Fruit fly (Drosophila melanogaster) whole organism, adult: ENCODE measurements around the gene bou.

Experiments used
- CG11617 ChIP-seq: fragments of 200-800 bp; sonication (Bioruptor generic); optimal IDR thresholded peaks from 2 replicates; lab custom pipeline; 2017; ENCODE audit warnings: mild to moderate bottlenecking, missing biosample characterization, missing genetic modification reagents, missing genetic modification characterization
- CG12768 ChIP-seq: fragments of 200-800 bp; sonication (Bioruptor generic); optimal IDR thresholded peaks from 2 replicates; lab custom pipeline; 2017; ENCODE audit warnings: missing biosample characterization, missing genetic modification characterization, mild to moderate bottlenecking, moderate library complexity, missing genetic modification reagents
- CG14711 ChIP-seq: fragments of 200-800 bp; sonication (Bioruptor generic); optimal IDR thresholded peaks from 2 replicates; lab custom pipeline; 2018; ENCODE audit warnings: missing biosample characterization, mild to moderate bottlenecking, missing genetic modification characterization, moderate library complexity
- CG1620 ChIP-seq: fragments of 200-800 bp; sonication (Bioruptor generic); optimal IDR thresholded peaks from 2 replicates; lab custom pipeline; 2016; ENCODE audit warnings: missing biosample characterization, missing genetic modification characterization
- CG33017 ChIP-seq: fragments of 200-800 bp; sonication (Bioruptor generic); optimal IDR thresholded peaks from 2 replicates; lab custom pipeline; 2018; ENCODE audit warnings: missing biosample characterization, mild to moderate bottlenecking, missing genetic modification characterization, moderate library complexity
- CG5204 ChIP-seq: fragments of 200-800 bp; sonication (Bioruptor generic); optimal IDR thresholded peaks from 2 replicates; lab custom pipeline; 2016; ENCODE audit warnings: missing biosample characterization, missing genetic modification characterization
- CG7045 ChIP-seq: fragments of 200-800 bp; sonication (Bioruptor generic); optimal IDR thresholded peaks from 2 replicates; lab custom pipeline; 2017; ENCODE audit warnings: missing biosample characterization, mild to moderate bottlenecking, missing genetic modification characterization
- CG7101 ChIP-seq: fragments of 200-800 bp; sonication (Bioruptor generic); optimal IDR thresholded peaks from 2 replicates; lab custom pipeline; 2018; ENCODE audit warnings: missing biosample characterization, mild to moderate bottlenecking, missing genetic modification characterization, moderate library complexity
- Clk ChIP-seq: fragments of 200-800 bp; sonication (Bioruptor generic); optimal IDR thresholded peaks from 2 replicates; lab custom pipeline; 2017; ENCODE audit warnings: missing biosample characterization, missing genetic modification characterization
- Crg-1 ChIP-seq: fragments of 200-800 bp; sonication (Bioruptor generic); optimal IDR thresholded peaks from 2 replicates; lab custom pipeline; 2016; ENCODE audit warnings: missing biosample characterization, missing genetic modification characterization
- Hr96 ChIP-seq: fragments of 200-800 bp; sonication (Bioruptor generic); optimal IDR thresholded peaks from 2 replicates; lab custom pipeline; 2016; ENCODE audit warnings: missing biosample characterization, missing genetic modification characterization
- Mnt ChIP-seq: fragments of 200-800 bp; sonication (Bioruptor generic); optimal IDR thresholded peaks from 2 replicates; lab custom pipeline; 2016; ENCODE audit warnings: missing biosample characterization, mild to moderate bottlenecking, missing genetic modification characterization
- bab1 ChIP-seq: fragments of 200-800 bp; sonication (Bioruptor generic); optimal IDR thresholded peaks from 3 replicates; lab custom pipeline; 2019; ENCODE audit warnings: missing biosample characterization, mild to moderate bottlenecking, missing genetic modification characterization, moderate library complexity
- cic ChIP-seq: fragments of 200-800 bp; sonication (Bioruptor generic); optimal IDR thresholded peaks from 2 replicates; lab custom pipeline; 2017; ENCODE audit warnings: missing biosample characterization, mild to moderate bottlenecking, missing genetic modification characterization, moderate library complexity
- cnc ChIP-seq, 2 experiments: fragments of >200 bp; optimal IDR thresholded peaks; 2 replicates each; lab custom pipeline; 2017
- kay ChIP-seq: fragments of 200-800 bp; sonication (Bioruptor generic); peaks from one replicate; lab custom pipeline; 2016; ENCODE audit warnings: missing biosample characterization, missing genetic modification characterization, borderline replicate concordance
- ovo ChIP-seq: fragments of 200-800 bp; sonication (Bioruptor generic); optimal IDR thresholded peaks from 2 replicates; lab custom pipeline; 2016; ENCODE audit warnings: missing biosample characterization, missing genetic modification characterization
- pad ChIP-seq: fragments of 200-800 bp; sonication (Bioruptor generic); optimal IDR thresholded peaks from 3 replicates; lab custom pipeline; 2017; ENCODE audit warnings: missing biosample characterization, missing genetic modification characterization, mild to moderate bottlenecking, moderate library complexity, missing genetic modification reagents
- tj ChIP-seq: fragments of 200-800 bp; sonication (Bioruptor generic); optimal IDR thresholded peaks from 3 replicates; lab custom pipeline; 2017; ENCODE audit warnings: missing biosample characterization, mild to moderate bottlenecking, missing genetic modification characterization, moderate library complexity
- toe ChIP-seq: fragments of 200-800 bp; sonication (Bioruptor generic); optimal IDR thresholded peaks from 2 replicates; lab custom pipeline; 2016; ENCODE audit warnings: missing biosample characterization, missing genetic modification characterization

Gene bou

DNA sequence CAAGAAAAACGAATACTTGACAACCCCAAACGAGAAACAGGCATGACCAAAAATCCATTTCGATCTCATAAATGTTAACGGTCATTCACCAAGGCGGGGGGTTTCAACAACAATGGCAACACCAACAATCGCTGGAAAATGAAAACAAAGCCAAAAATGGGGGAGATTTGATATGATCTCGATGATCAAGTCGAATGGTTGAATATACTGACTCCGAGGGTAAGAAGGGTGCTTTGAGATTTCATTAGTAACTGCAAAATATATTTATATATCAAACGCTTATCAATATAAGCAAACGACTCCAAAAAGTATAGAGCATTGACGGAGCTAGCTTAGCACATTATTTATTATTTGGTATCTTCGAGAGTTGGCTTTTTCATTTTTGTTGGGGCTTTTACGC lies 3.8 kb downstream of the bou start:
- TF ChIP-seq CG12768 (GFP tag; lab: Kevin White, UChicago) (no peak), ovo (GFP tag; lab: Kevin White, UChicago) (no peak), CG7045 (GFP tag; lab: Kevin White, UChicago) (no peak), pad (GFP tag; lab: Kevin White, UChicago) (no peak), Crg-1 (GFP tag; lab: Kevin White, UChicago) (no peak), tj (GFP tag; lab: Kevin White, UChicago) (no peak), CG1620 (no peak)

DNA sequence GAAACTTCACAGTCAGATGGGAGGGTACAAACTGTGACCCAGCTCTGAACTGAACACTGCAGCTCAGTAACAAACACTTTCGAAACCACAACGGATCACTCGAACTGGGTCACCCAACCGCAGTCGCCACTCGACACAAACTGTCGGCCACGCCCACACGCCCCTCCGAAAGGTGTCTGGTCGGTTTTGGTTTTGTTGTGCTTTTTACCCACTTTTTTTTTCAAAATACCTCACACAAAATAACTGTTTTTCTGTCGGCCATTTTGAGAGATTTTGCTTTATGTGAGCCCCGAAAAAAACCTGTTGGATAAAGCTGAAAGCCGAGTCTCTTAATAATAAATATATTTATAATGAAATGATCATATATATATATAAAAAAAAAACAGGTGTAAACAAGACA lies 5.0 kb downstream of the bou start, which contains the start of gene ogre:
Gene ogre (minus strand): TSS at position 33 of the 400 bp plus-strand sequence.
- TF ChIP-seq CG1620, result no peak
- no peak for TF ChIP-seq CG12768 (GFP tag; lab: Kevin White, UChicago)
- no peak for TF ChIP-seq toe (GFP tag; lab: Kevin White, UChicago)
- TF ChIP-seq tj (GFP tag; lab: Kevin White, UChicago), result no peak
- no peak for TF ChIP-seq kay (GFP tag; lab: Kevin White, UChicago)
- TF ChIP-seq pad (GFP tag; lab: Kevin White, UChicago), result no peak
- no peak for TF ChIP-seq CG11617 (GFP tag; lab: Kevin White, UChicago)
- no peak for TF ChIP-seq ovo (GFP tag; lab: Kevin White, UChicago)
- no peak for TF ChIP-seq bab1 (GFP tag; lab: Kevin White, UChicago)

DNA sequence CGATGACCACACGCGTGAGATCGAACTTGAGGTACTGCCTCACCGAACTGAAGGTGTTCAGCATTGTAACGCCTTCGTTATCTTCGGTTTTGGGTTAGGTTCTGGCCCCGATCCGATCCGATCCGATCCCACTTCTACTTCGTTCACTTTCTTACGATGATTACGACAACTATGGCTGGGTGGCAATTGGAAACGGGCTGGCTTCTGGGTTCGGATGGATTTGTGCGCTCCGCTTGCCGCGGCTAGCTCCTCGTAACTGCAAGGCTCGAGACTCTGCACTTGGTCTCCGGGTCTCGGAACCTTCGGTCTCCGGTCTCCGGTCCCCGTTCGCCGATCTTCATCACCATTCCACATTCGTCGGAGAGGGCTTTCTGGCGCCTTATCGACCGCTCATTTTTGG lies 7.1 kb downstream of the bou start, which contains the start of gene Inx7:
Gene Inx7 (minus strand): TSS at position 263 of the 400 bp plus-strand sequence.
- TF ChIP-seq CG12768 (GFP tag; lab: Kevin White, UChicago) (no peak), ovo (GFP tag; lab: Kevin White, UChicago) (no peak), kay (GFP tag; lab: Kevin White, UChicago) (no peak), CG7045 (GFP tag; lab: Kevin White, UChicago) (no peak), cnc (optimal IDR thresholded peaks at IDR 0.05; lab: Kevin White, UChicago) (no peak), Mnt (GFP tag; lab: Kevin White, UChicago) (no peak), CG11617 (GFP tag; lab: Kevin White, UChicago) (no peak), bab1 (GFP tag; lab: Kevin White, UChicago) (no peak), pad (GFP tag; lab: Kevin White, UChicago) (no peak), tj (GFP tag; lab: Kevin White, UChicago) (no peak), Crg-1 (GFP tag; lab: Kevin White, UChicago) (no peak), cic (GFP tag; lab: Kevin White, UChicago) (no peak), CG33017 (tag; lab: Kevin White, UChicago) (no peak), CG14711 (no peak), Clk (GFP tag; lab: Kevin White, UChicago) (no peak), CG1620 (no peak), CG5204 (GFP tag; lab: Kevin White, UChicago) (no peak), toe (GFP tag; lab: Kevin White, UChicago) (no peak), Hr96 (GFP tag; lab: Kevin White, UChicago) (no peak), CG7101 (tag; lab: Kevin White, UChicago) (no peak)

DNA sequence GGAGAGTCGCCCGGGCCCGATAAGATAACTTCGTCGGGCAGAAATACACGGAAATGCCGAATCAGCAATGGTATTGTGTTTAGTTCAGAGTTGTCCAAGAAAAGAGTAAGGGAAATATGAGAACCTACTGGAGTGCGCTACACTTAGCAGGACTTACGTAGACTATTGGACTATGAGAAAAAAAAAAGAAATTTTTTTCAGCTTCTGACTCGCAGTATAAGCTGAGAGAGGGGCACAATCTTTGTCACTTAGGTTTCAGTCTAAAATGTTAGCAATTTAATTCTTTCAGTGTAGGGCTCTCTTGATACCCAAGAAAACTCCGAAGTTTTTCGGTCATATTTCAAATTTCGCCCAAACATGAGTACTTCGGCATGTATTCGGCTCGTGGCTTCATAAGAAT lies 7.5 kb downstream of the bou start:
- no peak for TF ChIP-seq CG33017 (tag; lab: Kevin White, UChicago)
- TF ChIP-seq ovo (GFP tag; lab: Kevin White, UChicago), result peak; percentile 23
- no peak for TF ChIP-seq cnc (optimal IDR thresholded peaks at IDR 0.05; lab: Kevin White, UChicago)
- TF ChIP-seq CG1620, result peak; percentile 83
- peak; percentile 78 for TF ChIP-seq CG11617 (GFP tag; lab: Kevin White, UChicago)
- peak; percentile 89 for TF ChIP-seq bab1 (GFP tag; lab: Kevin White, UChicago)
- peak; percentile 95 for TF ChIP-seq tj (GFP tag; lab: Kevin White, UChicago)
- TF ChIP-seq CG12768 (GFP tag; lab: Kevin White, UChicago), result no peak
- peak; percentile 81 for TF ChIP-seq Mnt (GFP tag; lab: Kevin White, UChicago)
- peak; percentile 78 for TF ChIP-seq pad (GFP tag; lab: Kevin White, UChicago)
- TF ChIP-seq Crg-1 (GFP tag; lab: Kevin White, UChicago), result peak; percentile 54
- no peak for TF ChIP-seq cic (GFP tag; lab: Kevin White, UChicago)
- TF ChIP-seq CG5204 (GFP tag; lab: Kevin White, UChicago), result peak; percentile 32
- no peak for TF ChIP-seq kay (GFP tag; lab: Kevin White, UChicago)
- peak; percentile 85 for TF ChIP-seq Hr96 (GFP tag; lab: Kevin White, UChicago)
- TF ChIP-seq toe (GFP tag; lab: Kevin White, UChicago), result no peak
- no peak for TF ChIP-seq Clk (GFP tag; lab: Kevin White, UChicago)
- TF ChIP-seq CG7101 (tag; lab: Kevin White, UChicago), result peak; percentile 92
- peak; percentile 11 for TF ChIP-seq CG7045 (GFP tag; lab: Kevin White, UChicago)
- peak; percentile 84 for TF ChIP-seq CG14711

DNA sequence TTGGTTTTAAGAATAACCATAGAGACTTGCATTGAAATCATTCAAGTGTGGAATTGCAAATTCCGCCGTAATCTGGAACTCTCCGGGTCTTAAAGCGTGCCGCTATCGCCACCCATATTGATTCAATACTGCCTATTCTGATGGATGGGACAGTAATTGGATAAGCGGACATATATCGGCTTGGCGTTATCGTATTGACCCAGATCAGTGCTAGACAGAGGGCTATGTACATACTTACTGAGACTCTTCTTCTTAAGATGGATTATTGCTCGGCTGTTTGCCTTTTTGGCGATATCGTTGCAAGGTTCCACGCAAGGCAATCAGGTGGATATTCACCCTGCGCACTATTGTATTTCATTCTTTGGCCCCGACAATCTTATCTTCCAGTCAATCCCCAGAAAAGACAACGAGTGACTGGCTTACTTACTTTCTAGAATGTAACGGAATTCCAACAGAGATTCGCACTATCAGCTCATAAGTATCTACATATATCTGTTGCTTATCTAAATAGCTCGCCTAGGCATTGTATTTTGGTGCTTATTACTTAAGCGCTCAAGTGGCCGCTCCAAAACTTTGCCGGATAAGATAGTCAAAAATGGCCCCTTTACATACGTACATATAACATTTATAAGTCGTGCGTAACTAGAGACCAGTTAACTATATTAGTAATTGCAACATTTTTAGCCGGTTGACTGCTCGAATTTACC lies 8.3 kb downstream of the bou start:
- TF ChIP-seq Crg-1 (GFP tag; lab: Kevin White, UChicago) (peak; percentile 29), CG7101 (tag; lab: Kevin White, UChicago) (peak; percentile 8), CG7045 (GFP tag; lab: Kevin White, UChicago) (no peak), kay (GFP tag; lab: Kevin White, UChicago) (peak; percentile 54), Hr96 (GFP tag; lab: Kevin White, UChicago) (no peak), cnc (optimal IDR thresholded peaks at IDR 0.05; lab: Kevin White, UChicago) (no peak), bab1 (GFP tag; lab: Kevin White, UChicago) (no peak), Mnt (GFP tag; lab: Kevin White, UChicago) (peak; percentile 6)
